Fruit fly (Drosophila melanogaster) S2 (cell line): Measurements from ENCODE around the gene CG4080.

Experiments
- CG8478 ChIP-seq: fragments of >200 bp; optimal IDR thresholded peaks from 2 replicates; lab custom pipeline; 2018
- CTCF ChIP-seq, 2 experiments: fragments of >200 bp; optimal IDR thresholded peaks; 2 replicates each; lab custom pipeline; 2018

DNA sequence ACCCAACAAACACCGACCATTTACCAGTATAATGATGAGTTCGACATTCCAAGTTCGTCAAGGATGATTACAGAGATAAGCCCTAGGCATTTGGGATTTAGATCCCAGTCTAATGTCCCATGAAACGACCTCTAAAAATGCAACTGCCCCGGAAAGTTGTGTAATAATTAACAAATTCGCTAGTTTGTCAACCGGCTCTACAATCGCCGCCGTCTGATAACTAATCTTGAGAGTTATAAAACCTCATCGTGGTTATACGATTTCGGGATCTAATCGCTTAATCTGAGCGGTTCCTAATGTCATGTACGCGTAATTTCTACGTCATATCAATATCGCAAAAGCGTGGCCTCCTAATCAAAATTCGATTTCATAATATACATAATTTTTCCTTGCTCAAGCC lies 43.5 kb downstream of the CG4080 start:
- TF ChIP-seq CG8478 (lab: Kevin White, UChicago), result no peak
- no peak for TF ChIP-seq CTCF (optimal IDR thresholded peaks at IDR 0.05; lab: Kevin White, UChicago)
